Worm (Caenorhabditis elegans): ENCODE results near the gene sinh-1.
A peak's percentile ranks its signal among the peaks of the same experiment; 100 is the strongest.

sinh-1 gene

ce11 chrII:12202921-12203320, 25.2 kb upstream of the sinh-1 start, which contains the start of gene aqp-12:
TSS of gene aqp-12 (plus strand) at chrII:12203221.
- TF ChIP-seq hnd-1 (tag; optimal IDR thresholded peaks at IDR 0.05) (no peak), F13C5.2 (tag; optimal IDR thresholded peaks at IDR 0.05) (no peak), B0310.2 (tag; optimal IDR thresholded peaks at IDR 0.05) (no peak), hmg-4 (GFP tag; optimal IDR thresholded peaks at IDR 0.05) (no peak), tbx-37 (GFP tag; conservative IDR thresholded peaks at IDR 0.05) (no peak), hmbx-1 (tag; optimal IDR thresholded peaks at IDR 0.05) (no peak), aly-1 (tag; optimal IDR thresholded peaks at IDR 0.05) (no peak), sea-1 (GFP tag; conservative IDR thresholded peaks at IDR 0.05) (no peak), ceh-36 (tag; optimal IDR thresholded peaks at IDR 0.05) (no peak)

- no peak for TF ChIP-seq tbx-11 (GFP tag; IDR thresholded peaks at IDR 0.05)
- no peak for TF ChIP-seq F13C5.2 (tag; optimal IDR thresholded peaks at IDR 0.05)
- no peak for TF ChIP-seq ets-7 (tag; optimal IDR thresholded peaks at IDR 0.05)
Measured at ce11 chrII:12204617-12205016, 23.5 kb upstream of the sinh-1 start.

ce11 chrII:12208741-12209140, 19.4 kb upstream of the sinh-1 start:
- TF ChIP-seq ama-1 (optimal IDR thresholded peaks at IDR 0.05) (no peak), scrt-1 (GFP tag; IDR thresholded peaks at IDR 0.05) (no peak), tra-4 (tag; optimal IDR thresholded peaks at IDR 0.05) (no peak), hnd-1 (tag; optimal IDR thresholded peaks at IDR 0.05) (no peak), pes-1 (GFP tag; IDR thresholded peaks at IDR 0.05) (no peak), ceh-13 (GFP tag; optimal IDR thresholded peaks at IDR 0.05) (no peak)

- no peak for TF ChIP-seq ama-1 (optimal IDR thresholded peaks at IDR 0.05)
- TF ChIP-seq flt-1 (GFP tag; IDR thresholded peaks at IDR 0.05) = no peak
- TF ChIP-seq sea-1 (GFP tag; conservative IDR thresholded peaks at IDR 0.05) = no peak
- no peak for TF ChIP-seq ceh-36 (tag; optimal IDR thresholded peaks at IDR 0.05)
- no peak for TF ChIP-seq ets-7 (tag; optimal IDR thresholded peaks at IDR 0.05)
- TF ChIP-seq B0310.2 (tag; optimal IDR thresholded peaks at IDR 0.05) = no peak
- TF ChIP-seq tbx-37 (GFP tag; conservative IDR thresholded peaks at IDR 0.05) = no peak
- TF ChIP-seq tra-4 (tag; optimal IDR thresholded peaks at IDR 0.05) = no peak
- no peak for TF ChIP-seq aly-1 (tag; optimal IDR thresholded peaks at IDR 0.05)
Measured at ce11 chrII:12211652-12212245, 16.4 kb upstream of the sinh-1 start.

ce11 chrII:12214562-12214961, 13.5 kb upstream of the sinh-1 start:
- TF ChIP-seq tbx-37 (GFP tag; conservative IDR thresholded peaks at IDR 0.05) = no peak
- peak; percentile 45 for TF ChIP-seq B0310.2 (tag; optimal IDR thresholded peaks at IDR 0.05)

ce11 chrII:12222524-12222923, 5.6 kb upstream of the sinh-1 start:
- TF ChIP-seq aly-1 (tag; optimal IDR thresholded peaks at IDR 0.05) (peak; percentile 64), ets-7 (tag; optimal IDR thresholded peaks at IDR 0.05) (peak; percentile 22), hmg-4 (GFP tag; optimal IDR thresholded peaks at IDR 0.05) (peak; percentile 70), sea-1 (GFP tag; conservative IDR thresholded peaks at IDR 0.05) (no peak), F13C5.2 (tag; optimal IDR thresholded peaks at IDR 0.05) (peak; percentile 50)

ce11 chrII:12224916-12225406, 3.1 kb upstream of the sinh-1 start, which contains the start of the genes pqn-87 and rsr-2:
TSS of gene pqn-87 (minus strand) at chrII:12225086.
TSS of gene rsr-2 (plus strand) at chrII:12225356.
- TF ChIP-seq aly-1 (tag; optimal IDR thresholded peaks at IDR 0.05) (no peak), B0310.2 (tag; optimal IDR thresholded peaks at IDR 0.05) (no peak), sea-1 (GFP tag; conservative IDR thresholded peaks at IDR 0.05) (no peak), ceh-13 (GFP tag; optimal IDR thresholded peaks at IDR 0.05) (no peak), F13C5.2 (tag; optimal IDR thresholded peaks at IDR 0.05) (no peak), ceh-36 (tag; optimal IDR thresholded peaks at IDR 0.05) (no peak), hmg-4 (GFP tag; optimal IDR thresholded peaks at IDR 0.05) (no peak), hnd-1 (tag; optimal IDR thresholded peaks at IDR 0.05) (no peak), flt-1 (GFP tag; IDR thresholded peaks at IDR 0.05) (no peak), tbx-11 (GFP tag; IDR thresholded peaks at IDR 0.05) (no peak), scrt-1 (GFP tag; IDR thresholded peaks at IDR 0.05) (no peak), ama-1 (optimal IDR thresholded peaks at IDR 0.05) (no peak), ets-7 (tag; optimal IDR thresholded peaks at IDR 0.05) (no peak), tra-4 (tag; optimal IDR thresholded peaks at IDR 0.05) (no peak), hmbx-1 (tag; optimal IDR thresholded peaks at IDR 0.05) (no peak), tbx-37 (GFP tag; conservative IDR thresholded peaks at IDR 0.05) (no peak), pes-1 (GFP tag; IDR thresholded peaks at IDR 0.05) (no peak)

ce11 chrII:12226192-12226591, 1.9 kb upstream of the sinh-1 start:
- TF ChIP-seq aly-1 (tag; optimal IDR thresholded peaks at IDR 0.05) (no peak), F13C5.2 (tag; optimal IDR thresholded peaks at IDR 0.05) (no peak), tbx-37 (GFP tag; conservative IDR thresholded peaks at IDR 0.05) (no peak), hnd-1 (tag; optimal IDR thresholded peaks at IDR 0.05) (no peak), ceh-36 (tag; optimal IDR thresholded peaks at IDR 0.05) (no peak), flt-1 (GFP tag; IDR thresholded peaks at IDR 0.05) (no peak), hmbx-1 (tag; optimal IDR thresholded peaks at IDR 0.05) (no peak), hmg-4 (GFP tag; optimal IDR thresholded peaks at IDR 0.05) (no peak), ama-1 (optimal IDR thresholded peaks at IDR 0.05) (no peak), ceh-13 (GFP tag; optimal IDR thresholded peaks at IDR 0.05) (no peak), tbx-11 (GFP tag; IDR thresholded peaks at IDR 0.05) (no peak)

ce11 chrII:12237555-12237954, 9.4 kb downstream of the sinh-1 start:
- TF ChIP-seq B0310.2 (tag; optimal IDR thresholded peaks at IDR 0.05) = no peak
- TF ChIP-seq hmg-4 (GFP tag; optimal IDR thresholded peaks at IDR 0.05) = no peak
- TF ChIP-seq pes-1 (GFP tag; IDR thresholded peaks at IDR 0.05) = no peak
- no peak for TF ChIP-seq tra-4 (tag; optimal IDR thresholded peaks at IDR 0.05)
- no peak for TF ChIP-seq hnd-1 (tag; optimal IDR thresholded peaks at IDR 0.05)
- no peak for TF ChIP-seq scrt-1 (GFP tag; IDR thresholded peaks at IDR 0.05)
- TF ChIP-seq flt-1 (GFP tag; IDR thresholded peaks at IDR 0.05) = no peak
- no peak for TF ChIP-seq F13C5.2 (tag; optimal IDR thresholded peaks at IDR 0.05)
